Worm (Caenorhabditis elegans): ENCODE data around the gene str-164.

DNA sequence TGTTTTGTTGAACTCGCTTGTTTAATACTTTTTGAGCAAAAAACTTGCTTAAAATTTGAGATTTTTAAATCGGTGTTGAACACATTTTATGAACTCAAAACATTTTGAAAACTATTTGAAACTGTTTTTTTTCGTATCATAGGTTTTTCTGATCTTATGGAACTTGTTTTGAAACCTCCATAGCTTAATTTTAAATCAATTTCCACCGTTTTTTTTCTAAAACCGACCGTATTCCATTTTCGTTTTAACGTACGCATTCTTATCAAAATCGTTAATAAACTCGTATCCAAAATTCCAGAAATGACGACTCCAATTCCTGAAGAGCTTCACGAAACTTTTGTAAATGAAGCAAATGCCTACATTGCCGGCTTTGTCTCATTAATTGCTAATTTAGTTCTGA is 47.8 kb downstream of the str-164 start, which contains the start of gene srm-2:
- no peak for TF ChIP-seq dsc-1 (tag; optimal IDR thresholded peaks at IDR 0.05)
- no peak for TF ChIP-seq fos-1 (tag; optimal IDR thresholded peaks at IDR 0.05)

All from whole organism, L1 larva.